Fruit fly (Drosophila melanogaster) whole organism, wandering third instar larva: Measurements from ENCODE around the gene Tgs1.

Source experiments
- Abd-B ChIP-seq: fragments of >200 bp; optimal IDR thresholded peaks from 2 replicates; lab custom pipeline; 2017; ENCODE audit warnings: missing biosample characterization, missing genetic modification characterization
- CG9705 ChIP-seq: fragments of 200-800 bp; sonication (Bioruptor generic); optimal IDR thresholded peaks from 2 replicates; lab custom pipeline; 2018; ENCODE audit warnings: missing biosample characterization, mild to moderate bottlenecking, missing genetic modification characterization
- CrebA ChIP-seq: fragments of 200-800 bp; sonication (Bioruptor generic); optimal IDR thresholded peaks from 2 replicates; lab custom pipeline; 2016; ENCODE audit warnings: missing biosample characterization, mild to moderate bottlenecking, missing genetic modification characterization, borderline replicate concordance
- Dfd ChIP-seq: fragments of >200 bp; optimal IDR thresholded peaks from 2 replicates; lab custom pipeline; 2017; ENCODE audit warnings: missing biosample characterization, missing genetic modification characterization
- Dif ChIP-seq: fragments of 200-275, 200-300 bp; sonication (Bioruptor generic); optimal IDR thresholded peaks from 2 replicates; lab custom pipeline; 2018; ENCODE audit warnings: missing biosample characterization, missing genetic modification characterization; ENCODE audit not compliant: partially characterized antibody
- GATAd ChIP-seq: sonication (Bioruptor generic); optimal IDR thresholded peaks from 2 replicates; lab custom pipeline; 2016; ENCODE audit warnings: missing biosample characterization, missing genetic modification characterization
- HLH106 ChIP-seq: fragments of 200-800 bp; optimal IDR thresholded peaks from 3 replicates; lab custom pipeline; 2019; ENCODE audit warnings: missing biosample characterization, mild to moderate bottlenecking, missing genetic modification characterization, moderate library complexity
- Hnf4 ChIP-seq: fragments of 200-800 bp; sonication (Bioruptor generic); optimal IDR thresholded peaks from 2 replicates; lab custom pipeline; 2016; ENCODE audit warnings: missing biosample characterization, mild to moderate bottlenecking, missing genetic modification characterization
- Hr78 ChIP-seq: fragments of >200 bp; optimal IDR thresholded peaks from 2 replicates; lab custom pipeline; 2017; ENCODE audit warnings: missing biosample characterization, missing genetic modification characterization
- Hr83 ChIP-seq: fragments of 200-300 bp; sonication (Bioruptor generic); optimal IDR thresholded peaks from 2 replicates; lab custom pipeline; 2016; ENCODE audit warnings: missing biosample characterization, mild to moderate bottlenecking, missing genetic modification characterization, moderate library complexity; ENCODE audit not compliant: poor library complexity, severe bottlenecking
- Jra ChIP-seq: sonication (Bioruptor generic); optimal IDR thresholded peaks from 2 replicates; lab custom pipeline; 2016; ENCODE audit warnings: missing biosample characterization, missing genetic modification characterization
- Myc ChIP-seq: fragments of >200 bp; optimal IDR thresholded peaks from 2 replicates; lab custom pipeline; 2017
- OdsH ChIP-seq: fragments of 200-800 bp; sonication (Bioruptor generic); optimal IDR thresholded peaks from 2 replicates; lab custom pipeline; 2016; ENCODE audit warnings: missing biosample characterization, mild to moderate bottlenecking, missing genetic modification characterization
- Rel ChIP-seq, 2 experiments: fragments of 200-800 bp; sonication (Bioruptor generic) in 1 of 2; optimal IDR thresholded peaks; 2 replicates in 1 of 2; 3 replicates in 1 of 2; lab custom pipeline; 2016 to 2019; ENCODE audit warnings: mild to moderate bottlenecking in 2 of 2, missing biosample characterization in 2 of 2, missing genetic modification characterization in 2 of 2, moderate library complexity in 1 of 2
- Sp1 ChIP-seq: fragments of 200-800 bp; sonication (Bioruptor generic); optimal IDR thresholded peaks from 3 replicates; lab custom pipeline; 2019; ENCODE audit warnings: missing biosample characterization, mild to moderate bottlenecking, missing genetic modification characterization, moderate library complexity
- Vsx2 ChIP-seq: fragments of 200-300, 225-300 bp; sonication (Bioruptor generic); optimal IDR thresholded peaks from 2 replicates; lab custom pipeline; 2018; ENCODE audit warnings: missing biosample characterization, missing genetic modification characterization; ENCODE audit not compliant: partially characterized antibody
- br ChIP-seq: fragments of 200-800 bp; sonication (Bioruptor generic); optimal IDR thresholded peaks from 2 replicates; lab custom pipeline; 2016; ENCODE audit warnings: missing biosample characterization, missing genetic modification characterization
- brk ChIP-seq: fragments of 200-800 bp; sonication (Bioruptor generic); optimal IDR thresholded peaks from 2 replicates; lab custom pipeline; 2016; ENCODE audit warnings: missing biosample characterization, mild to moderate bottlenecking, missing genetic modification characterization
- dl ChIP-seq, 2 experiments: fragments of 175-275, 200-275 bp in 1 of 2; fragments of 200-275 bp in 1 of 2; sonication (Bioruptor generic); optimal IDR thresholded peaks; lab custom pipeline; 2018; ENCODE audit warnings: mild to moderate bottlenecking in 2 of 2, missing biosample characterization in 2 of 2, missing genetic modification characterization in 2 of 2, moderate library complexity in 2 of 2; ENCODE audit not compliant: partially characterized antibody in 2 of 2, insufficient read depth in 1 of 2
- dmrt93B ChIP-seq: fragments of 200-800 bp; sonication (Bioruptor generic); optimal IDR thresholded peaks from 2 replicates; lab custom pipeline; 2018; ENCODE audit warnings: missing biosample characterization, mild to moderate bottlenecking, missing genetic modification characterization
- dsf ChIP-seq: sonication (Bioruptor generic); optimal IDR thresholded peaks from 2 replicates; lab custom pipeline; 2016; ENCODE audit warnings: missing biosample characterization, missing genetic modification characterization, borderline replicate concordance
- ey ChIP-seq: fragments of 200-800 bp; sonication (Bioruptor generic); optimal IDR thresholded peaks from 2 replicates; lab custom pipeline; 2016; ENCODE audit warnings: missing biosample characterization, missing genetic modification characterization
- foxo ChIP-seq, 2 experiments: fragments of 200-800 bp; sonication (Bioruptor generic); optimal IDR thresholded peaks; 2 replicates in 1 of 2; 3 replicates in 1 of 2; lab custom pipeline; 2016 to 2017; ENCODE audit warnings: missing biosample characterization in 2 of 2, missing genetic modification characterization in 2 of 2
- fru ChIP-seq: fragments of 200-800 bp; sonication (Bioruptor generic); optimal IDR thresholded peaks from 3 replicates; lab custom pipeline; 2016; ENCODE audit warnings: missing biosample characterization, mild to moderate bottlenecking, missing genetic modification characterization
- h ChIP-seq: fragments of 200-800 bp; sonication (Bioruptor generic); optimal IDR thresholded peaks from 3 replicates; lab custom pipeline; 2016; ENCODE audit warnings: missing biosample characterization, mild to moderate bottlenecking, missing genetic modification characterization
- jim ChIP-seq: fragments of 175-275, 200-325 bp; sonication (Bioruptor generic); optimal IDR thresholded peaks from 2 replicates; lab custom pipeline; 2016; ENCODE audit warnings: missing biosample characterization, mild to moderate bottlenecking, missing genetic modification characterization
- lola ChIP-seq: fragments of >200 bp; optimal IDR thresholded peaks from 2 replicates; lab custom pipeline; 2017; ENCODE audit warnings: missing biosample characterization, missing genetic modification characterization
- pan ChIP-seq: fragments of >200 bp; optimal IDR thresholded peaks from 2 replicates; lab custom pipeline; 2017
- psq ChIP-seq: fragments of 200-800 bp; sonication (Bioruptor generic); optimal IDR thresholded peaks from 3 replicates; lab custom pipeline; 2017; ENCODE audit warnings: missing biosample characterization, mild to moderate bottlenecking, missing genetic modification characterization, moderate library complexity
- rgr ChIP-seq: fragments of 200-800 bp; sonication (Bioruptor generic); optimal IDR thresholded peaks from 3 replicates; lab custom pipeline; 2016; ENCODE audit warnings: missing biosample characterization, mild to moderate bottlenecking, missing genetic modification characterization
- sv ChIP-seq: fragments of 200-800 bp; sonication (Bioruptor generic); optimal IDR thresholded peaks from 3 replicates; lab custom pipeline; 2016; ENCODE audit warnings: missing biosample characterization, missing genetic modification characterization
- tai ChIP-seq: sonication (Bioruptor generic); optimal IDR thresholded peaks from 2 replicates; lab custom pipeline; 2016; ENCODE audit warnings: missing biosample characterization, missing genetic modification characterization
- usp ChIP-seq: fragments of >200 bp; optimal IDR thresholded peaks from 2 replicates; lab custom pipeline; 2017; ENCODE audit warnings: missing biosample characterization, missing genetic modification characterization
- woc ChIP-seq: sonication (Bioruptor generic); optimal IDR thresholded peaks from 2 replicates; lab custom pipeline; 2016; ENCODE audit warnings: missing biosample characterization, mild to moderate bottlenecking, missing genetic modification characterization

The Tgs1 gene

DNA sequence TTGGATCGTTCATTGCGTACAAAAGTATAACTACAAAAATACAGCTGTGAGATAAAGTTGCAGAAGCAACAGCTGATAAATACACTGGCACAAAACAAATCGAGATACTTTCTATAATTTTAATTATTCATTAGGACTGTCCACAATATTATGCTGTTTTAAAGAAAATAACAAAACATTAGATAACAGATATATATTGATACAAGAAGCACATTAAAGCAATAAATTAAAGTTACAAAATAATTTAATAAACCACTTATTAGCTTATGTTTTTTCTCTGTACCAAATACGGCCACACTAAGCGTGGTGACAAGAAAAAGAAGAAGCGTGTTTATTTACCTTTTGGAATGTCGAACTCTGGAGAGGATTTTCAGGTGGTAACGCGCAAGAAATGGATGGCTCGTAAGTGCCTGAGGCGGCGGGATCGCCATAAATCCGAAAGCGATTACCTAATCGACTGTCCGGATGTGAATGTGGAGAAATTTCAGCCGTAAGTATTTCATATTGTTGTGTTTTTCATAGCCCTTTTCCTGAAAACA lies 35.0 kb upstream of the Tgs1 start, which contains the start of the genes CG7988 and CG7183 (continued):
- peak; percentile 95 for TF ChIP-seq psq (GFP tag; lab: Kevin White, UChicago)
- no peak for TF ChIP-seq Hr78 (GFP tag; lab: Kevin White, UChicago)
- TF ChIP-seq Vsx2, result no peak
- TF ChIP-seq br (GFP tag; lab: Kevin White, UChicago), result peak; percentile 95
- TF ChIP-seq tai (GFP tag; lab: Kevin White, UChicago), result no peak
- peak; percentile 98 for TF ChIP-seq fru (GFP tag; lab: Kevin White, UChicago)
- TF ChIP-seq CG9705 (GFP tag; lab: Kevin White, UChicago), result peak; percentile 89
- no peak for TF ChIP-seq Dfd
- TF ChIP-seq Jra (GFP tag; lab: Kevin White, UChicago), result peak; percentile 96
- TF ChIP-seq, all 38 proteins: peak for 22

DNA sequence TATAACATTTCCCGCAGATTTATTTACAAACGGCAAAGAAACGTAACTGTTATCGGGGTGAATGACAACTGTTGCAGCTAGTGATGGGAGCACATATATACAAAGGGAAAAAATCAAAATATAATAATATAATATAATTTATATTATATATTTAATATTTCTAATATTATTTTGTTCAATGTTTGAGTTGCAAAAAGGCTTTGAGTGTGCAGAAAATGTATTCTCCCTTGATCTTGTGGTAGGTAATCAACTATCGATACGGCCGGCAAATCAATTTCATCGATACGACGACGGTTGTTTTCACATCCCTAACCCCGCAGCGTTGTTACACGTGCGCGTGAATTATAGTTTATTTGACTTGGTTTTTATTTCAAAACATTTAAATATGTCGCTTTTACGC lies 31.9 kb upstream of the Tgs1 start, which contains the start of the genes mTerf5 and Non3:
TSS of gene mTerf5 (minus strand) at position 249 of the 400 bp plus-strand sequence.
TSS of gene Non3 (plus strand) at position 289 of the 400 bp plus-strand sequence.
- TF ChIP-seq rgr (GFP tag; lab: Kevin White, UChicago) (peak; percentile 64), woc (GFP tag; lab: Kevin White, UChicago) (peak; percentile 21), foxo (GFP tag; optimal IDR thresholded peaks at IDR 0.05; lab: Kevin White, UChicago) (peak in 1 of 2 experiments; percentile 67), sv (GFP tag; lab: Kevin White, UChicago) (peak; percentile 9), Sp1 (peak; percentile 67), dl (GFP tag; optimal IDR thresholded peaks at IDR 0.05; lab: Kevin White, UChicago; ENCODE audit: insufficient read depth in 1 of 2, partially characterized antibody in 2 of 2) (no peak), Dfd (no peak), dsf (GFP tag; lab: Kevin White, UChicago) (peak; percentile 29), Hr78 (GFP tag; lab: Kevin White, UChicago) (no peak), Myc (lab: Kevin White, UChicago) (peak; percentile 26), h (GFP tag; lab: Kevin White, UChicago) (peak; percentile 37), fru (GFP tag; lab: Kevin White, UChicago) (peak; percentile 36), lola (GFP tag; lab: Kevin White, UChicago) (no peak), CG9705 (GFP tag; lab: Kevin White, UChicago) (peak; percentile 23), Abd-B (no peak), CrebA (GFP tag; lab: Kevin White, UChicago) (no peak), dmrt93B (GFP tag; lab: Kevin White, UChicago) (no peak), usp (no peak), Hnf4 (GFP tag; lab: Kevin White, UChicago) (peak; percentile 65), HLH106 (tag; lab: Kevin White, UChicago) (peak; percentile 73), OdsH (peak; percentile 52), psq (GFP tag; lab: Kevin White, UChicago) (peak; percentile 64), brk (GFP tag; lab: Kevin White, UChicago) (no peak), pan (no peak), Rel (GFP tag; optimal IDR thresholded peaks at IDR 0.05; lab: Kevin White, UChicago) (no peak), Rel (tag; optimal IDR thresholded peaks at IDR 0.05; lab: Kevin White, UChicago) (peak; percentile 57), Jra (GFP tag; lab: Kevin White, UChicago) (peak; percentile 6), jim (GFP tag; lab: Kevin White, UChicago) (no peak), Hr83 (GFP tag; lab: Kevin White, UChicago) (peak; percentile 21), Vsx2 (no peak), GATAd (GFP tag; lab: Kevin White, UChicago) (no peak), ey (GFP tag; lab: Kevin White, UChicago) (peak; percentile 14)

DNA sequence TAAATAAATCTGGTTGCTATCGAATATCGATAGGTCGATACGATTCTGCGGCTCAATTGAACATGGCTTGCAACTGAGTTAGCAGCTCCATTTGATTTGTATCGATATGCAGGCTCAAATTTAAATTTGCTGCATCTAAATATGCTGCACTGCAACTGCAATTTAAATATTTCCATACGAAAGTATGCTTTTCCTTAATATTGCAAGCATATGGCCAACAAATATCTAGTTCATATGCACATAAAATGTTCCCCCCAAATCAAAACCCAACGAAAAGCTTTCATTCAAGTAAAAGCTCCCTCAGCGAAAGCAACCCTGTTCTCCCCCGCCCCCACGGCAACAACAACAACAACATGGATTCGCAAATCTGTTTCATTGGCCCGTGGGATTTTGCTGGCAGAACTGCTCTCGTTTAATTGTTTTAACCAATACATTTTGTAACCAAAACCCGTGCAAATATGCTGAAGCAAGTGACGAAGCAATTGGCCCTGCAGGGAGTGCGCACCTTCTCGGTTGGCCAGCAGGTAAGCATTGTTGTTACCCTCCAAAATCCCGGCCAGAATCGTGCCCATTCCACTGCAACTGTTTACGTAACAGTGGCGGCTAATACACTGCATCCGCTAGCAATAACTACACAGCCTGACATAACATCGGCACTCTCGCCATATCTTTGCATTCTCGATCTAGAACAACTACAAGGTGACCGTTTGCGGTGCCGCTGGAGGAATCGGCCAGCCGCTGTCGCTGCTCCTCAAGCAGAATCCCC lies 29.1 kb upstream of the Tgs1 start, which contains the start of the genes CG7168 and Mdh2:
TSS of gene CG7168 (minus strand) at position 40 of the 766 bp plus-strand sequence.
TSS of gene Mdh2 (plus strand) at position 354 of the 766 bp plus-strand sequence.
- no peak for TF ChIP-seq Myc (lab: Kevin White, UChicago)
- TF ChIP-seq Dif (GFP tag; lab: Kevin White, UChicago), result peak; percentile 4
- TF ChIP-seq foxo (GFP tag; optimal IDR thresholded peaks at IDR 0.05; lab: Kevin White, UChicago), result peak in 1 of 2 experiments; percentile 15
- peak; percentile 5 for TF ChIP-seq dsf (GFP tag; lab: Kevin White, UChicago)
- TF ChIP-seq Abd-B, result no peak
- no peak for TF ChIP-seq OdsH
- TF ChIP-seq CG9705 (GFP tag; lab: Kevin White, UChicago), result no peak
- TF ChIP-seq h (GFP tag; lab: Kevin White, UChicago), result peak; percentile 34
- TF ChIP-seq woc (GFP tag; lab: Kevin White, UChicago), result no peak
- peak; percentile 1 for TF ChIP-seq Hnf4 (GFP tag; lab: Kevin White, UChicago)
- TF ChIP-seq Rel (GFP tag; optimal IDR thresholded peaks at IDR 0.05; lab: Kevin White, UChicago), result no peak
- TF ChIP-seq Rel (tag; optimal IDR thresholded peaks at IDR 0.05; lab: Kevin White, UChicago), result peak; percentile 95
- TF ChIP-seq HLH106 (tag; lab: Kevin White, UChicago), result peak; percentile 10
- TF ChIP-seq Sp1, result peak; percentile 13
- TF ChIP-seq, all 38 proteins: peak for 8
